Fruit fly (Drosophila melanogaster) whole organism, embryonic: Measurements from ENCODE around the gene Ankle2.

Source experiments
- Abd-B ChIP-seq: fragments of 200-800 bp; sonication (Bioruptor generic); optimal IDR thresholded peaks from 2 replicates; lab custom pipeline; 2018; ENCODE audit warnings: missing biosample characterization, mild to moderate bottlenecking, missing genetic modification characterization, moderate library complexity
- CG10979 ChIP-seq: fragments of 200-800 bp; sonication (Bioruptor generic); optimal IDR thresholded peaks from 2 replicates; lab custom pipeline; 2018; ENCODE audit warnings: missing biosample characterization, mild to moderate bottlenecking, missing genetic modification characterization, moderate library complexity
- CG12769 ChIP-seq: fragments of 200-800 bp; sonication (Bioruptor generic); optimal IDR thresholded peaks from 2 replicates; lab custom pipeline; 2019; ENCODE audit warnings: missing biosample characterization, mild to moderate bottlenecking, missing genetic modification characterization, moderate library complexity
- CG14441 ChIP-seq: fragments of 200-800 bp; sonication (Bioruptor generic); IDR thresholded peaks from 2 replicates; pipeline ENCODE4 v1.3.6; 2022; ENCODE audit warnings: missing biosample characterization, missing genetic modification characterization
- CG15601 ChIP-seq: fragments of 200-800 bp; sonication (Bioruptor generic); optimal IDR thresholded peaks from 3 replicates; lab custom pipeline; 2019; ENCODE audit warnings: missing biosample characterization, mild to moderate bottlenecking, missing genetic modification characterization, moderate library complexity
- CG17361 ChIP-seq: fragments of 200-800 bp; sonication (Bioruptor generic); IDR thresholded peaks from 3 replicates; pipeline ENCODE4 v1.3.6; 2022; ENCODE audit warnings: missing biosample characterization, missing genetic modification characterization
- CG17912 ChIP-seq: fragments of 200-800 bp; sonication (Bioruptor generic); optimal IDR thresholded peaks from 2 replicates; lab custom pipeline; 2018; ENCODE audit warnings: missing biosample characterization, mild to moderate bottlenecking, missing genetic modification characterization
- CG2678 ChIP-seq: fragments of 200-800 bp; sonication (Bioruptor generic); optimal IDR thresholded peaks from 3 replicates; lab custom pipeline; 2019; ENCODE audit warnings: missing biosample characterization, mild to moderate bottlenecking, missing genetic modification characterization, moderate library complexity
- CG2712 ChIP-seq: fragments of 200-800 bp; optimal IDR thresholded peaks from 3 replicates; lab custom pipeline; 2019; ENCODE audit warnings: missing biosample characterization, mild to moderate bottlenecking, missing genetic modification characterization, moderate library complexity
- CG2875 ChIP-seq: fragments of 200-800 bp; sonication (Bioruptor generic); optimal IDR thresholded peaks from 2 replicates; lab custom pipeline; 2017; ENCODE audit warnings: missing biosample characterization, mild to moderate bottlenecking, missing genetic modification characterization, missing genetic modification reagents
- CG31224 ChIP-seq: fragments of 200-800 bp; sonication (Bioruptor generic); IDR thresholded peaks from 2 replicates; pipeline ENCODE4 v1.3.6; 2022; ENCODE audit warnings: missing biosample characterization, missing genetic modification characterization
- CG3163 ChIP-seq: fragments of 200-800 bp; sonication (Bioruptor generic); optimal IDR thresholded peaks from 3 replicates; lab custom pipeline; 2016; ENCODE audit warnings: missing biosample characterization, missing genetic modification characterization
- CG3281 ChIP-seq: fragments of 200-800 bp; sonication (Bioruptor generic); optimal IDR thresholded peaks from 3 replicates; lab custom pipeline; 2017; ENCODE audit warnings: missing biosample characterization, mild to moderate bottlenecking, missing genetic modification characterization
- CG3995 ChIP-seq: fragments of 200-800 bp; sonication (Bioruptor generic); optimal IDR thresholded peaks from 3 replicates; lab custom pipeline; 2016; ENCODE audit warnings: missing biosample characterization, missing genetic modification characterization
- CG6654 ChIP-seq: fragments of 200-800 bp; sonication (Bioruptor generic); optimal IDR thresholded peaks from 2 replicates; lab custom pipeline; 2017; ENCODE audit warnings: missing biosample characterization, mild to moderate bottlenecking, missing genetic modification characterization
- CG7372 ChIP-seq: fragments of 200-800 bp; sonication (Bioruptor generic); IDR thresholded peaks from 2 replicates; pipeline ENCODE4 v1.3.6; 2022; ENCODE audit warnings: missing biosample characterization, missing genetic modification characterization
- CG7556 ChIP-seq: fragments of 200-800 bp; sonication (Bioruptor generic); optimal IDR thresholded peaks from 2 replicates; lab custom pipeline; 2017; ENCODE audit warnings: missing biosample characterization, mild to moderate bottlenecking, missing genetic modification characterization
- CG8290 ChIP-seq, 3 experiments: fragments of 200-800 bp; sonication (Bioruptor generic); optimal IDR thresholded peaks; 2 replicates each; lab custom pipeline; 2016 to 2019; ENCODE audit warnings: missing biosample characterization in 3 of 3, missing genetic modification characterization in 3 of 3, mild to moderate bottlenecking in 2 of 3, moderate library complexity in 1 of 3
- CG8388 ChIP-seq: fragments of 200-800 bp; sonication (Bioruptor generic); optimal IDR thresholded peaks from 2 replicates; lab custom pipeline; 2019; ENCODE audit warnings: missing biosample characterization, mild to moderate bottlenecking, missing genetic modification characterization, moderate library complexity
- CG9437 ChIP-seq: fragments of 200-800 bp; sonication (Bioruptor generic); optimal IDR thresholded peaks from 2 replicates; lab custom pipeline; 2018; ENCODE audit warnings: missing biosample characterization, mild to moderate bottlenecking, missing genetic modification characterization
- CG9932 ChIP-seq: fragments of 200-800 bp; sonication (Bioruptor generic); IDR thresholded peaks from 2 replicates; pipeline ENCODE4 v1.3.6; 2022; ENCODE audit warnings: missing biosample characterization, missing genetic modification characterization
- D19B ChIP-seq: fragments of 200-800 bp; sonication (Bioruptor generic); optimal IDR thresholded peaks from 2 replicates; lab custom pipeline; 2017; ENCODE audit warnings: missing biosample characterization, mild to moderate bottlenecking, missing genetic modification characterization
- Fer2 ChIP-seq: fragments of 200-800 bp; sonication (Bioruptor generic); optimal IDR thresholded peaks from 2 replicates; lab custom pipeline; 2018; ENCODE audit warnings: missing biosample characterization, mild to moderate bottlenecking, missing genetic modification characterization, moderate library complexity
- H2.0 ChIP-seq: fragments of 200-800 bp; sonication (Bioruptor generic); IDR thresholded peaks from 2 replicates; pipeline ENCODE4 v1.3.6; 2022; ENCODE audit warnings: missing biosample characterization, missing genetic modification characterization
- Max ChIP-seq: fragments of 200-800 bp; sonication (Bioruptor generic); optimal IDR thresholded peaks from 2 replicates; lab custom pipeline; 2016; ENCODE audit warnings: missing biosample characterization, mild to moderate bottlenecking, missing genetic modification characterization
- NfI ChIP-seq: fragments of 200-800 bp; sonication (Bioruptor generic); optimal IDR thresholded peaks from 3 replicates; lab custom pipeline; 2018; ENCODE audit warnings: missing biosample characterization, mild to moderate bottlenecking, missing genetic modification characterization, moderate library complexity
- Ssrp ChIP-seq: fragments of 200-800 bp; sonication (Bioruptor generic); optimal IDR thresholded peaks from 2 replicates; lab custom pipeline; 2018; ENCODE audit warnings: missing biosample characterization, mild to moderate bottlenecking, missing genetic modification characterization, moderate library complexity
- Tbp ChIP-seq: fragments of >200 bp; optimal IDR thresholded peaks from 2 replicates; lab custom pipeline; 2018; ENCODE audit warnings: missing biosample characterization, missing genetic modification characterization
- Trl ChIP-seq, 3 experiments: fragments of >200 bp in 2 of 3; fragments of 200-800 bp in 1 of 3; sonication (Bioruptor generic) in 1 of 3; optimal IDR thresholded peaks; 2 replicates in 1 of 3; 3 replicates in 2 of 3; lab custom pipeline; 2016 to 2017; ENCODE audit warnings: missing biosample characterization in 1 of 3, missing genetic modification characterization in 1 of 3
- Xbp1 ChIP-seq: fragments of 200-800 bp; sonication (Bioruptor generic); optimal IDR thresholded peaks from 3 replicates; lab custom pipeline; 2016; ENCODE audit warnings: missing biosample characterization, mild to moderate bottlenecking, missing genetic modification characterization
- az2 ChIP-seq: fragments of 200-800 bp; sonication (Bioruptor generic); optimal IDR thresholded peaks from 3 replicates; lab custom pipeline; 2016; ENCODE audit warnings: missing biosample characterization, missing genetic modification characterization
- bsh ChIP-seq, 2 experiments: fragments of 200-800 bp; sonication (Bioruptor generic); optimal IDR thresholded peaks; 2 replicates each; lab custom pipeline; 2017 to 2018; ENCODE audit warnings: mild to moderate bottlenecking in 2 of 2, missing biosample characterization in 2 of 2, missing genetic modification characterization in 2 of 2, moderate library complexity in 1 of 2
- cad ChIP-seq: fragments of >200 bp; optimal IDR thresholded peaks from 2 replicates; lab custom pipeline; 2017; ENCODE audit warnings: missing biosample characterization, missing genetic modification characterization
- dmrt11E ChIP-seq: fragments of 200-800 bp; sonication (Bioruptor generic); optimal IDR thresholded peaks from 3 replicates; lab custom pipeline; 2018; ENCODE audit warnings: missing biosample characterization, mild to moderate bottlenecking, missing genetic modification characterization, moderate library complexity
- ftz-f1 ChIP-seq: fragments of 200-800 bp; sonication (Bioruptor generic); optimal IDR thresholded peaks from 2 replicates; lab custom pipeline; 2016; ENCODE audit warnings: missing biosample characterization, missing genetic modification characterization
- fu2 ChIP-seq: fragments of 200-800 bp; sonication (Bioruptor generic); optimal IDR thresholded peaks from 2 replicates; lab custom pipeline; 2016; ENCODE audit warnings: missing biosample characterization, missing genetic modification characterization
- grau ChIP-seq: fragments of 200-800 bp; optimal IDR thresholded peaks from 3 replicates; lab custom pipeline; 2019; ENCODE audit warnings: missing biosample characterization, mild to moderate bottlenecking, missing genetic modification characterization, moderate library complexity
- ind ChIP-seq: fragments of 200-800 bp; sonication (Bioruptor generic); optimal IDR thresholded peaks from 3 replicates; lab custom pipeline; 2016; ENCODE audit warnings: missing biosample characterization, missing genetic modification characterization
- lola ChIP-seq, 3 experiments: fragments of >200 bp in 2 of 3; fragments of 200-800 bp in 1 of 3; sonication (Bioruptor generic) in 1 of 3; optimal IDR thresholded peaks; 2 replicates each; lab custom pipeline; 2017 to 2019; ENCODE audit warnings: missing biosample characterization in 3 of 3, missing genetic modification characterization in 3 of 3, mild to moderate bottlenecking in 1 of 3, moderate library complexity in 1 of 3
- nmo ChIP-seq: fragments of 200-800 bp; sonication (Bioruptor generic); optimal IDR thresholded peaks from 2 replicates; lab custom pipeline; 2018; ENCODE audit warnings: missing biosample characterization, mild to moderate bottlenecking, missing genetic modification characterization, moderate library complexity
- nom ChIP-seq: fragments of 200-800 bp; sonication (Bioruptor generic); optimal IDR thresholded peaks from 2 replicates; lab custom pipeline; 2017; ENCODE audit warnings: missing biosample characterization, missing genetic modification characterization, mild to moderate bottlenecking, moderate library complexity, missing genetic modification reagents
- p53 ChIP-seq: fragments of 200-800 bp; sonication (Bioruptor generic); optimal IDR thresholded peaks from 2 replicates; lab custom pipeline; 2016; ENCODE audit warnings: missing biosample characterization, missing genetic modification characterization
- prd ChIP-seq, 3 experiments: fragments of >200 bp in 2 of 3; fragments of 200-800 bp in 1 of 3; sonication (Bioruptor generic) in 1 of 3; optimal IDR thresholded peaks in 2 of 3; IDR thresholded peaks in 1 of 3; 2 replicates in 2 of 3; 3 replicates in 1 of 3; pipeline versions ENCODE4 v1.3.6 to Lab custom; 2017 to 2022; ENCODE audit warnings: missing biosample characterization in 1 of 3, missing genetic modification characterization in 1 of 3
- sens ChIP-seq: fragments of 200-800 bp; sonication (Bioruptor generic); peaks from one replicate; lab custom pipeline; 2016; ENCODE audit warnings: missing biosample characterization, missing genetic modification characterization
- slou ChIP-seq: fragments of 200-800 bp; sonication (Bioruptor generic); optimal IDR thresholded peaks from 3 replicates; lab custom pipeline; 2016; ENCODE audit warnings: missing biosample characterization, missing genetic modification characterization
- trh ChIP-seq: fragments of 200-800 bp; sonication (Bioruptor generic); optimal IDR thresholded peaks from 2 replicates; lab custom pipeline; 2016; ENCODE audit warnings: missing biosample characterization, missing genetic modification characterization
- vnd ChIP-seq: fragments of 200-800 bp; sonication (Bioruptor generic); IDR thresholded peaks from 3 replicates; pipeline ENCODE4 v1.3.6; 2022; ENCODE audit warnings: missing biosample characterization, missing genetic modification characterization; ENCODE audit not compliant: partially characterized antibody

Ankle2 gene

DNA sequence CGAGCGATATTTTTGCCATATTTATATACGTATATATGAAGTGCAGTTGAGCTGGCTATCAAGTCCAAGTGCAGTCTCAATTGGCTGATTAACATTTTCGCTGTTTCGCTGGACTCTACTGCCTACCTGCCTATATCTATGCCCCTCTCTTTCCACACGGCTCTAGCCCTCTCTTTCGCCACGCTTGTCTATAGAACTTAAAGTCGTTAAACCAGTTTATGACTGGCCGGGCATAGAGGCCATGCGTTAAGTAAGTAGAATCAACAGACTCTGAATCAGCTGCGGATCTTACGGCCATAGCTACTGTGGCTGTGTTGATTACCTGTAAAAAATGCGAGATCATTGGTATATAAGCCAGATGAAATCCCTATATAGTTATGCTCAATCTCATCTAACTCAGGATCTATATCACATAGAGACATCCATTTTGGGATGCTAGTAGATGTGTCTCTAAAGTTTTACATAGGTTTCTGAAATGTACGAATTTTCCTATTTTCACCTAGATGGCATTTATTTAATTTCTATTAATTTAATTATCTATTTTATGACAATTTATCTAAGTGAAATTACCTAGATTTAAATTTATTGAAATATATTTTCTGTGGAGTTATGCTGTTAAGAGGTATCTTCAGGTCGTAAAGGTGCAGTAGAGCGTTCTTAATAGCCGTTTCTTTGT, 2.7 kb upstream of the Ankle2 start (continued):
- TF ChIP-seq Ssrp (tag; lab: Kevin White, UChicago) (peak; percentile 50), CG7372 (GFP tag; lab: Robert Waterston, UW) (no peak), vnd (GFP tag; lab: Robert Waterston, UW) (no peak), sens (GFP tag; lab: Kevin White, UChicago) (peak; percentile 75), CG3163 (GFP tag; lab: Kevin White, UChicago) (no peak), cad (peak; percentile 16), CG2875 (GFP tag; lab: Kevin White, UChicago) (peak; percentile 16), CG8388 (peak; percentile 24), CG12769 (tag; lab: Kevin White, UChicago) (peak; percentile 16), Tbp (GFP tag; lab: Kevin White, UChicago) (no peak), az2 (GFP tag; lab: Kevin White, UChicago) (peak; percentile 9), CG14441 (no peak), fu2 (GFP tag; lab: Kevin White, UChicago) (no peak), CG3281 (GFP tag; lab: Kevin White, UChicago) (no peak), Fer2 (no peak), trh (no peak), nmo (GFP tag; lab: Kevin White, UChicago) (peak; percentile 51), Trl (optimal IDR thresholded peaks at IDR 0.05; lab: Kevin White, UChicago) (no peak), Trl (GFP tag; optimal IDR thresholded peaks at IDR 0.05; lab: Kevin White, UChicago) (no peak), ftz-f1 (GFP tag; lab: Kevin White, UChicago) (no peak), ind (GFP tag; lab: Kevin White, UChicago) (no peak), nom (no peak), CG31224 (GFP tag; lab: Robert Waterston, UW) (no peak), CG2712 (tag; lab: Kevin White, UChicago) (peak; percentile 66), CG2678 (tag; lab: Kevin White, UChicago) (peak; percentile 42), lola (GFP tag; optimal IDR thresholded peaks at IDR 0.05; lab: Kevin White, UChicago) (peak in 1 of 3 experiments; percentile 73), Xbp1 (GFP tag; lab: Kevin White, UChicago) (peak; percentile 21), CG9932 (GFP tag; lab: Robert Waterston, UW) (no peak), CG6654 (GFP tag; lab: Kevin White, UChicago) (no peak), slou (no peak), CG17912 (GFP tag; lab: Kevin White, UChicago) (no peak), CG8290 (GFP tag; optimal IDR thresholded peaks at IDR 0.05; lab: Kevin White, UChicago) (no peak), CG8290 (tag; optimal IDR thresholded peaks at IDR 0.05; lab: Kevin White, UChicago) (peak in 1 of 2 experiments; percentile 57), prd (optimal IDR thresholded peaks at IDR 0.05; lab: Kevin White, UChicago) (no peak), prd (GFP tag; IDR thresholded peaks at IDR 0.05; lab: Robert Waterston, UW) (peak; percentile 53; the same call in 1 of the 3 replicates), CG15601 (peak; percentile 47), CG3995 (GFP tag; lab: Kevin White, UChicago) (no peak), grau (peak; percentile 44), p53 (GFP tag; lab: Kevin White, UChicago) (no peak), D19B (GFP tag; lab: Kevin White, UChicago) (peak; percentile 90), CG17361 (peak; percentile 70; the same call in 2 of the 3 replicates), H2.0 (GFP tag; lab: Robert Waterston, UW) (no peak), CG9437 (GFP tag; lab: Kevin White, UChicago) (peak; percentile 17), bsh (GFP tag; optimal IDR thresholded peaks at IDR 0.05; lab: Kevin White, UChicago) (peak in 1 of 2 experiments; percentile 51), CG10979 (peak; percentile 65), CG7556 (peak; percentile 41), Max (peak; percentile 24), dmrt11E (tag; lab: Kevin White, UChicago) (peak; percentile 56), NfI (GFP tag; lab: Kevin White, UChicago) (no peak), Abd-B (GFP tag; lab: Kevin White, UChicago) (peak; percentile 26)
